Worm (Caenorhabditis elegans) whole organism, mixed stage, embryonic: ENCODE measurements around the gene pnk-4.

Experiments used
- ces-1 ChIP-seq: fragments of 150-350 bp; optimal IDR thresholded peaks from 2 replicates; lab custom pipeline; 2014; ENCODE audit warnings: missing biosample characterization, missing genetic modification reagents, missing genetic modification characterization
- lin-13 ChIP-seq: fragments of 150-350 bp; optimal IDR thresholded peaks from 2 replicates; lab custom pipeline; 2014; ENCODE audit warnings: missing biosample characterization, missing genetic modification characterization
- lsy-2 ChIP-seq: fragments of 150-350 bp; optimal IDR thresholded peaks from 2 replicates; lab custom pipeline; 2014; ENCODE audit warnings: missing biosample characterization, missing genetic modification characterization
- pha-4 ChIP-seq: fragments of 150-350 bp; optimal IDR thresholded peaks from 2 replicates; lab custom pipeline; 2018; ENCODE audit warnings: missing biosample characterization, missing genetic modification reagents, missing genetic modification characterization
- snpc-4 ChIP-seq: fragments of 150-350 bp; optimal IDR thresholded peaks from 2 replicates; lab custom pipeline; 2014; ENCODE audit warnings: missing biosample characterization, missing genetic modification characterization

ce11 chrX:5106942-5107341 is 19.3 kb downstream of the pnk-4 start, which contains the start of gene C42D8.9:
- TF ChIP-seq lsy-2 (tag; lab: Kevin White, UChicago) (no peak), snpc-4 (no peak), ces-1 (GFP tag; lab: Kevin White, UChicago) (no peak), pha-4 (tag; lab: Kevin White, UChicago) (no peak), lin-13 (no peak)
